Worm (Caenorhabditis elegans): Measurements from ENCODE around the gene acbp-3.

ce11 chrX:10891890-10892289, 11.2 kb upstream of the acbp-3 start, which contains the start of gene F47B10.3:
- no peak for TF ChIP-seq snpc-4 (tag; optimal IDR thresholded peaks at IDR 0.05)
- no peak for TF ChIP-seq mab-5 (tag; optimal IDR thresholded peaks at IDR 0.05)
- no peak for TF ChIP-seq unc-62 (GFP tag; optimal IDR thresholded peaks at IDR 0.05)

All from whole organism, mixed stage, embryonic.